Worm (Caenorhabditis elegans) whole organism, L2 larva: Measurements from ENCODE around the gene skpo-1.

ENCODE experiments used
- R02D3.7 ChIP-seq: fragments of 150-350 bp; optimal IDR thresholded peaks from 2 replicates; lab custom pipeline; 2014; ENCODE audit warnings: missing biosample characterization, missing genetic modification characterization
- nhr-12 ChIP-seq: fragments of 150-350 bp; optimal IDR thresholded peaks from 2 replicates; lab custom pipeline; 2014; ENCODE audit warnings: missing biosample characterization, missing genetic modification characterization
- snpc-4 ChIP-seq: fragments of 150-350 bp; optimal IDR thresholded peaks from 2 replicates; lab custom pipeline; 2014; ENCODE audit warnings: missing biosample characterization, missing genetic modification characterization
- unc-39 ChIP-seq: fragments of 150-350 bp; optimal IDR thresholded peaks from 2 replicates; lab custom pipeline; 2014; ENCODE audit warnings: missing biosample characterization, missing genetic modification characterization

- no peak for TF ChIP-seq snpc-4 (tag; lab: Kevin White, UChicago)
- no peak for TF ChIP-seq unc-39
- no peak for TF ChIP-seq R02D3.7 (tag; lab: Kevin White, UChicago)
- TF ChIP-seq nhr-12 (tag; lab: Kevin White, UChicago) = no peak
Measured at ce11 chrII:8385561-8385960, 19.1 kb downstream of the skpo-1 start.
